Worm (Caenorhabditis elegans) whole organism, L2 larva: ENCODE data around the gene T19H12.6.

Source experiments
- R02D3.7 ChIP-seq: fragments of 150-350 bp; optimal IDR thresholded peaks from 2 replicates; lab custom pipeline; 2014; ENCODE audit warnings: missing biosample characterization, missing genetic modification characterization
- aly-2 ChIP-seq: fragments of 150-350 bp; optimal IDR thresholded peaks from 2 replicates; lab custom pipeline; 2014; ENCODE audit warnings: missing biosample characterization, missing genetic modification characterization
- ama-1 ChIP-seq: fragments of 150-350 bp; optimal IDR thresholded peaks from 2 replicates; lab custom pipeline; 2018; ENCODE audit warnings: inconsistent platforms
- blmp-1 ChIP-seq: sonication (generic microtip); optimal IDR thresholded peaks from 2 replicates; lab custom pipeline; 2017; ENCODE audit warnings: missing genetic modification characterization, mild to moderate bottlenecking, missing compliant biosample characterization, antibody characterized with exemption, moderate library complexity; ENCODE audit not compliant: insufficient read depth
- egl-27 ChIP-seq: sonication (generic microtip); optimal IDR thresholded peaks from 3 replicates; lab custom pipeline; 2017; ENCODE audit warnings: missing biosample characterization, missing genetic modification reagents, missing genetic modification characterization
- elt-3 ChIP-seq: sonication (generic microtip); optimal IDR thresholded peaks from 2 replicates; lab custom pipeline; 2017; ENCODE audit warnings: missing biosample characterization, missing genetic modification characterization
- fos-1 ChIP-seq: fragments of 150-350 bp; optimal IDR thresholded peaks from 2 replicates; lab custom pipeline; 2014; ENCODE audit warnings: missing biosample characterization, missing genetic modification characterization
- lin-13 ChIP-seq: fragments of 150-350 bp; optimal IDR thresholded peaks from 2 replicates; lab custom pipeline; 2014; ENCODE audit warnings: missing biosample characterization, missing genetic modification reagents, missing genetic modification characterization
- mdl-1 ChIP-seq, 2 experiments: fragments of 150-350 bp in 1 of 2; sonication (generic microtip) in 1 of 2; optimal IDR thresholded peaks; 2 replicates each; lab custom pipeline; 2017; ENCODE audit warnings: missing biosample characterization in 2 of 2, missing genetic modification characterization in 2 of 2
- nhr-10 ChIP-seq: sonication (generic microtip); optimal IDR thresholded peaks from 2 replicates; lab custom pipeline; 2017; ENCODE audit warnings: missing biosample characterization, missing genetic modification characterization
- sma-3 ChIP-seq: sonication (generic microtip); optimal IDR thresholded peaks from 2 replicates; lab custom pipeline; 2016; ENCODE audit warnings: missing genetic modification reagents, missing genetic modification characterization, missing compliant biosample characterization
- snpc-4 ChIP-seq: fragments of 150-350 bp; optimal IDR thresholded peaks from 2 replicates; lab custom pipeline; 2014; ENCODE audit warnings: missing biosample characterization, missing genetic modification characterization
- ztf-11 ChIP-seq: sonication (generic microtip); optimal IDR thresholded peaks from 2 replicates; lab custom pipeline; 2017; ENCODE audit warnings: missing biosample characterization, missing genetic modification characterization
- ztf-4 ChIP-seq: fragments of 150-350 bp; optimal IDR thresholded peaks from 2 replicates; lab custom pipeline; 2014; ENCODE audit warnings: missing biosample characterization, missing genetic modification characterization

DNA sequence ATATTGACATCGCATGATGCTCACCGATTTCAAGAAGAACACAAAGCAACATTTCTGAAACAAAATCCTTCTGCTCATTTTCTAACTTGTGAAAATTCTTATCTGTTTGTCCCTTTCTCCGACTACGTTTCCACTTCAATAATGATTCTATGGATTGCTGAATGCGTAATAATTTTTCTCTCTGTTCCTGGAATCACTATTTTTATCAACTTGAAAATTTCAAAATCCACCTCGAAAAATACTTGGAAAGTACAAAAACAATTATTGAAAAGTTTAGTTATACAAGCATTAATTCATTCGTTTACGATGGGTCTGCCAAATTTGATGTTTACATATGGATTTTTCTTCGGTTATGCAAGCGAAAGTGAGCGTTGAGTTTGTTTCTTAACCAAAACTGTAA is 44.5 kb upstream of the T19H12.6 start, which contains the start of gene srh-22:
- no peak for TF ChIP-seq egl-27
- no peak for TF ChIP-seq ztf-4
- no peak for TF ChIP-seq fos-1 (tag; lab: Kevin White, UChicago)
- no peak for TF ChIP-seq aly-2 (tag; lab: Kevin White, UChicago)
- no peak for TF ChIP-seq R02D3.7
- no peak for TF ChIP-seq snpc-4
- TF ChIP-seq blmp-1 (tag; lab: Kevin White, UChicago) = no peak
- no peak for TF ChIP-seq nhr-10 (tag; lab: Kevin White, UChicago)
- TF ChIP-seq mdl-1 (tag; optimal IDR thresholded peaks at IDR 0.05; lab: Kevin White, UChicago) = no peak
- no peak for TF ChIP-seq lin-13 (GFP tag; lab: Kevin White, UChicago)
- TF ChIP-seq elt-3 (tag; lab: Kevin White, UChicago) = no peak
- no peak for TF ChIP-seq ztf-11 (tag; lab: Kevin White, UChicago)
- no peak for TF ChIP-seq ama-1
- TF ChIP-seq sma-3 (GFP tag; lab: Kevin White, UChicago) = no peak
